Worm (Caenorhabditis elegans) whole organism, L4 larva: Measurements from ENCODE around the gene F10E9.1.
"Not testable (repeated sequence)": the region's sequence is repeated elsewhere in the genome, so short reads cannot be mapped to it uniquely, and the experiment has no call there.

Experiments used
- D1046.2 ChIP-seq: fragments of 200-800 bp; sonication (Bioruptor generic); IDR thresholded peaks from 2 replicates; pipeline ENCODE4 v1.3.6; 2022; ENCODE audit warnings: missing genetic modification characterization, missing compliant biosample characterization
- ama-1 ChIP-seq: fragments of 150-350 bp; optimal IDR thresholded peaks from 2 replicates; lab custom pipeline; 2014; ENCODE audit warnings: inconsistent platforms, mixed read lengths
- ceh-62 ChIP-seq: sonication (generic microtip); optimal IDR thresholded peaks from 2 replicates; lab custom pipeline; 2017; ENCODE audit warnings: missing biosample characterization, missing genetic modification characterization
- ceh-82 ChIP-seq: sonication (generic microtip); optimal IDR thresholded peaks from 2 replicates; lab custom pipeline; 2017; ENCODE audit warnings: missing biosample characterization, missing genetic modification characterization
- gei-8 ChIP-seq: fragments of 200-800 bp; sonication (Bioruptor generic); optimal IDR thresholded peaks from 2 replicates; lab custom pipeline; 2018; ENCODE audit warnings: mild to moderate bottlenecking, missing genetic modification characterization, missing compliant biosample characterization
- mep-1 ChIP-seq: fragments of 150-350 bp; sonication (generic microtip); optimal IDR thresholded peaks from 3 replicates; lab custom pipeline; 2014; ENCODE audit warnings: missing biosample characterization, missing genetic modification characterization
- nhr-10 ChIP-seq: fragments of 150-350 bp; optimal IDR thresholded peaks from 2 replicates; lab custom pipeline; 2014; ENCODE audit warnings: missing biosample characterization, missing genetic modification characterization
- nhr-237 ChIP-seq: sonication (generic microtip); optimal IDR thresholded peaks from 2 replicates; lab custom pipeline; 2017; ENCODE audit warnings: missing biosample characterization, missing genetic modification characterization
- unc-39 ChIP-seq: sonication (generic microtip); optimal IDR thresholded peaks from 2 replicates; lab custom pipeline; 2017; ENCODE audit warnings: missing biosample characterization, missing genetic modification characterization
- ztf-11 ChIP-seq: fragments of 150-350 bp; optimal IDR thresholded peaks from 2 replicates; lab custom pipeline; 2014; ENCODE audit warnings: missing biosample characterization, missing genetic modification characterization

DNA sequence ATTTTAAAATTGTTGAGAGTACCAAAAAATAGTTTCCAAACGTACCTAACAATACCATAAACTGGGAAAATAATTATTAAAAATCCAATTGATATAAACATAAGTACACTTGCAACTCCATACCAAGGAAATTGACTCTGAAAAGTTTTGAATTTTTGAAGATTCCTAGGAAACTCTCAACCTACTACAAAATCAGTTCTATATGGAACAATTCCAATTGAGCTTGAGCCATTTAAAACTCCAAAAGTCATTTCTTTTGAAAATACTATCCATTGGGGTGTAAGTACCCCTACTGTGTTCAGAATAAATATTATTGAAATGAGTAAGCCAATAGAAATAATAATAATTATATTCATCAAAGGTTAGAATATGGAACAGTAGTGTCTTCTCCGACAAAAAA is 16.4 kb downstream of the F10E9.1 start, which contains the start of gene clc-28:
- not testable (repeated sequence) for TF ChIP-seq ceh-62 (tag; lab: Kevin White, UChicago); unc-39 (tag; lab: Kevin White, UChicago); ztf-11; mep-1; D1046.2 (GFP tag; lab: Robert Waterston, UW); ceh-82 (tag; lab: Kevin White, UChicago); gei-8; nhr-10 (tag; lab: Kevin White, UChicago); ama-1 (lab: Kevin White, UChicago); nhr-237 (tag; lab: Kevin White, UChicago)
